Fruit fly (Drosophila melanogaster) whole organism, embryonic: ENCODE data around the gene ss.

ENCODE experiments used
- ATbp ChIP-seq: fragments of 200-800 bp; sonication (Bioruptor generic); optimal IDR thresholded peaks from 2 replicates; lab custom pipeline; 2017; ENCODE audit warnings: missing biosample characterization, mild to moderate bottlenecking, missing genetic modification characterization, missing genetic modification reagents
- CG10959 ChIP-seq: fragments of 200-800 bp; sonication (Bioruptor generic); IDR thresholded peaks from 2 replicates; pipeline ENCODE4 v1.3.6; 2022; ENCODE audit warnings: missing biosample characterization, missing genetic modification characterization
- CG11696 ChIP-seq: fragments of 200-800 bp; sonication (Bioruptor generic); IDR thresholded peaks from 2 replicates; pipeline ENCODE4 v1.3.6; 2022; ENCODE audit warnings: missing biosample characterization, missing genetic modification characterization
- CG12071 ChIP-seq: fragments of 200-800 bp; sonication (Bioruptor generic); optimal IDR thresholded peaks from 3 replicates; lab custom pipeline; 2018; ENCODE audit warnings: missing biosample characterization, mild to moderate bottlenecking, missing genetic modification characterization
- CG12299 ChIP-seq: fragments of 200-800 bp; sonication (Bioruptor generic); optimal IDR thresholded peaks from 2 replicates; lab custom pipeline; 2018; ENCODE audit warnings: missing biosample characterization, mild to moderate bottlenecking, missing genetic modification characterization
- CG14050 ChIP-seq: fragments of 200-800 bp; sonication (Bioruptor generic); IDR thresholded peaks from 3 replicates; pipeline ENCODE4 v1.3.6; 2022; ENCODE audit warnings: missing biosample characterization, missing genetic modification characterization
- CG17359 ChIP-seq: fragments of 200-800 bp; sonication (Bioruptor generic); optimal IDR thresholded peaks from 3 replicates; lab custom pipeline; 2018; ENCODE audit warnings: missing biosample characterization, mild to moderate bottlenecking, missing genetic modification characterization, moderate library complexity
- CG17612 ChIP-seq: fragments of 200-800 bp; sonication (Bioruptor generic); IDR thresholded peaks from 2 replicates; pipeline ENCODE4 v1.3.6; 2022; ENCODE audit warnings: missing biosample characterization, missing genetic modification characterization
- CG30403 ChIP-seq: fragments of 200-800 bp; sonication (Bioruptor generic); optimal IDR thresholded peaks from 3 replicates; lab custom pipeline; 2016; ENCODE audit warnings: missing biosample characterization, missing genetic modification characterization
- CG32767 ChIP-seq: fragments of 200-800 bp; sonication (Bioruptor generic); IDR thresholded peaks from 2 replicates; pipeline ENCODE4 v1.3.6; 2022; ENCODE audit warnings: missing biosample characterization, missing genetic modification characterization
- CG3838 ChIP-seq: fragments of 200-800 bp; sonication (Bioruptor generic); optimal IDR thresholded peaks from 3 replicates; lab custom pipeline; 2016; ENCODE audit warnings: missing biosample characterization, missing genetic modification characterization
- CG4282 ChIP-seq: fragments of 200-800 bp; sonication (Bioruptor generic); optimal IDR thresholded peaks from 2 replicates; lab custom pipeline; 2016; ENCODE audit warnings: missing biosample characterization, missing genetic modification characterization
- CG4730 ChIP-seq: fragments of 200-800 bp; sonication (Bioruptor generic); IDR thresholded peaks from 2 replicates; pipeline ENCODE4 v1.3.6; 2022; ENCODE audit warnings: missing biosample characterization, missing genetic modification characterization
- CG4854 ChIP-seq: fragments of 200-800 bp; sonication (Bioruptor generic); optimal IDR thresholded peaks from 2 replicates; lab custom pipeline; 2016; ENCODE audit warnings: missing biosample characterization, missing genetic modification characterization, inconsistent platforms
- CG5180 ChIP-seq: fragments of 200-800 bp; sonication (Bioruptor generic); optimal IDR thresholded peaks from 3 replicates; lab custom pipeline; 2017; ENCODE audit warnings: missing biosample characterization, missing genetic modification characterization, mild to moderate bottlenecking, moderate library complexity, missing genetic modification reagents
- CG6254 ChIP-seq: fragments of 200-800 bp; sonication (Bioruptor generic); optimal IDR thresholded peaks from 3 replicates; lab custom pipeline; 2017; ENCODE audit warnings: mild to moderate bottlenecking, missing biosample characterization, missing genetic modification reagents, missing genetic modification characterization
- CG6683 ChIP-seq: fragments of 200-800 bp; sonication (Bioruptor generic); optimal IDR thresholded peaks from 2 replicates; lab custom pipeline; 2017; ENCODE audit warnings: missing biosample characterization, mild to moderate bottlenecking, missing genetic modification characterization, missing genetic modification reagents
- CG6689 ChIP-seq: fragments of 200-800 bp; sonication (Bioruptor generic); IDR thresholded peaks from 2 replicates; pipeline ENCODE4 v1.3.6; 2022; ENCODE audit warnings: missing biosample characterization, missing genetic modification characterization
- CG7271 ChIP-seq: fragments of 200-800 bp; sonication (Bioruptor generic); optimal IDR thresholded peaks from 2 replicates; lab custom pipeline; 2018; ENCODE audit warnings: missing biosample characterization, mild to moderate bottlenecking, missing genetic modification characterization, moderate library complexity
- CG7372 ChIP-seq: fragments of 200-800 bp; sonication (Bioruptor generic); IDR thresholded peaks from 2 replicates; pipeline ENCODE4 v1.3.6; 2022; ENCODE audit warnings: missing biosample characterization, missing genetic modification characterization
- CG8359 ChIP-seq: fragments of 200-800 bp; sonication (Bioruptor generic); optimal IDR thresholded peaks from 2 replicates; lab custom pipeline; 2017; ENCODE audit warnings: missing biosample characterization, mild to moderate bottlenecking, missing genetic modification characterization, borderline replicate concordance
- CG8478 ChIP-seq: fragments of >200 bp; optimal IDR thresholded peaks from 2 replicates; lab custom pipeline; 2018
- CG8944 ChIP-seq: fragments of 200-800 bp; sonication (Bioruptor generic); optimal IDR thresholded peaks from 3 replicates; lab custom pipeline; 2016; ENCODE audit warnings: missing biosample characterization, missing genetic modification characterization
- CG9797 ChIP-seq: fragments of 200-800 bp; sonication (Bioruptor generic); optimal IDR thresholded peaks from 3 replicates; lab custom pipeline; 2018; ENCODE audit warnings: missing biosample characterization, mild to moderate bottlenecking, missing genetic modification characterization
- Dip2 ChIP-seq: fragments of 200-800 bp; sonication (Bioruptor generic); IDR thresholded peaks from 2 replicates; pipeline ENCODE4 v1.3.6; 2022; ENCODE audit warnings: missing biosample characterization, missing genetic modification characterization
- Dip3 ChIP-seq: fragments of 200-800 bp; sonication (Bioruptor generic); optimal IDR thresholded peaks from 3 replicates; lab custom pipeline; 2016; ENCODE audit warnings: missing biosample characterization, missing genetic modification characterization
- Fer3 ChIP-seq: fragments of 200-800 bp; sonication (Bioruptor generic); optimal IDR thresholded peaks from 2 replicates; lab custom pipeline; 2018; ENCODE audit warnings: missing biosample characterization, mild to moderate bottlenecking, missing genetic modification characterization, moderate library complexity
- HLH3B ChIP-seq: fragments of 200-800 bp; sonication (Bioruptor generic); IDR thresholded peaks from 2 replicates; pipeline ENCODE4 v1.3.6; 2022; ENCODE audit warnings: missing biosample characterization, missing genetic modification characterization
- Kr ChIP-seq: fragments of 200-800 bp; sonication (Bioruptor generic); optimal IDR thresholded peaks from 2 replicates; lab custom pipeline; 2017; ENCODE audit warnings: missing biosample characterization, mild to moderate bottlenecking, missing genetic modification characterization
- MBD-R2 ChIP-seq: fragments of 200-800 bp; sonication (Bioruptor generic); IDR thresholded peaks from 2 replicates; pipeline ENCODE4 v1.3.6; 2022; ENCODE audit warnings: missing biosample characterization, missing genetic modification characterization
- MTF-1 ChIP-seq: fragments of 200-800 bp; sonication (Bioruptor generic); optimal IDR thresholded peaks from 2 replicates; lab custom pipeline; 2018; ENCODE audit warnings: missing biosample characterization, mild to moderate bottlenecking, missing genetic modification characterization, borderline replicate concordance
- Mrtf ChIP-seq: fragments of 200-800 bp; sonication (Bioruptor generic); IDR thresholded peaks from 3 replicates; pipeline ENCODE4 v1.3.6; 2022; ENCODE audit warnings: missing biosample characterization, missing genetic modification characterization
- Opbp ChIP-seq: fragments of 200-800 bp; sonication (Bioruptor generic); IDR thresholded peaks from 3 replicates; pipeline ENCODE4 v1.3.6; 2022; ENCODE audit warnings: missing biosample characterization, missing genetic modification characterization; ENCODE audit not compliant: partially characterized antibody
- Scr ChIP-seq: fragments of 200-800 bp; sonication (Bioruptor generic); IDR thresholded peaks from 2 replicates; pipeline ENCODE4 v1.3.6; 2022; ENCODE audit warnings: missing biosample characterization, missing genetic modification characterization; ENCODE audit not compliant: partially characterized antibody
- Side ChIP-seq: fragments of 200-800 bp; sonication (Bioruptor generic); optimal IDR thresholded peaks from 2 replicates; lab custom pipeline; 2016; ENCODE audit warnings: missing biosample characterization, missing genetic modification characterization
- Sox102F ChIP-seq: fragments of 200-800 bp; sonication (Bioruptor generic); optimal IDR thresholded peaks from 2 replicates; lab custom pipeline; 2018; ENCODE audit warnings: missing biosample characterization, mild to moderate bottlenecking, missing genetic modification characterization, moderate library complexity
- Usf ChIP-seq: fragments of 200-800 bp; sonication (Bioruptor generic); optimal IDR thresholded peaks from 2 replicates; lab custom pipeline; 2017; ENCODE audit warnings: missing genotype, missing biosample characterization, missing genetic modification characterization
- ara ChIP-seq: fragments of 200-800 bp; sonication (Bioruptor generic); IDR thresholded peaks from 2 replicates; pipeline ENCODE4 v1.3.6; 2022; ENCODE audit warnings: missing biosample characterization, missing genetic modification characterization
- bcd ChIP-seq: fragments of 200-800 bp; sonication (Bioruptor generic); optimal IDR thresholded peaks from 2 replicates; lab custom pipeline; 2017; ENCODE audit warnings: missing biosample characterization, mild to moderate bottlenecking, missing genetic modification characterization
- btn ChIP-seq: fragments of 200-800 bp; sonication (Bioruptor generic); optimal IDR thresholded peaks from 2 replicates; lab custom pipeline; 2016; ENCODE audit warnings: missing biosample characterization, missing genetic modification characterization
- cad ChIP-seq: fragments of >200 bp; optimal IDR thresholded peaks from 2 replicates; lab custom pipeline; 2017; ENCODE audit warnings: missing biosample characterization, missing genetic modification characterization
- croc ChIP-seq: fragments of 200-800 bp; sonication (Bioruptor generic); conservative IDR thresholded peaks from 3 replicates; pipeline ENCODE4 v1.3.6; 2022; ENCODE audit warnings: missing biosample characterization, missing genetic modification characterization
- cwo ChIP-seq: fragments of 200-800 bp; sonication (Bioruptor generic); optimal IDR thresholded peaks from 3 replicates; lab custom pipeline; 2017; ENCODE audit warnings: missing biosample characterization, missing genetic modification characterization, mild to moderate bottlenecking, moderate library complexity, missing genetic modification reagents
- esg ChIP-seq: fragments of 200-800 bp; sonication (Bioruptor generic); conservative IDR thresholded peaks from 2 replicates; pipeline ENCODE4 v1.3.6; 2022; ENCODE audit warnings: missing biosample characterization, missing genetic modification characterization
- grn ChIP-seq: fragments of 200-800 bp; sonication (Bioruptor generic); optimal IDR thresholded peaks from 3 replicates; lab custom pipeline; 2017; ENCODE audit warnings: missing biosample characterization, missing genetic modification characterization
- hth ChIP-seq: fragments of >200 bp; optimal IDR thresholded peaks from 2 replicates; lab custom pipeline; 2017; ENCODE audit warnings: inconsistent platforms
- p53 ChIP-seq: fragments of 200-800 bp; sonication (Bioruptor generic); optimal IDR thresholded peaks from 2 replicates; lab custom pipeline; 2016; ENCODE audit warnings: missing biosample characterization, missing genetic modification characterization
- pb ChIP-seq: fragments of 200-800 bp; sonication (Bioruptor generic); optimal IDR thresholded peaks from 3 replicates; lab custom pipeline; 2016; ENCODE audit warnings: missing biosample characterization, missing genetic modification characterization
- pros ChIP-seq: fragments of 200-800 bp; sonication (Bioruptor generic); optimal IDR thresholded peaks from 3 replicates; lab custom pipeline; 2019; ENCODE audit warnings: missing biosample characterization, mild to moderate bottlenecking, missing genetic modification characterization, moderate library complexity
- slp2 ChIP-seq: fragments of 200-800 bp; sonication (Bioruptor generic); optimal IDR thresholded peaks from 2 replicates; lab custom pipeline; 2016; ENCODE audit warnings: missing biosample characterization, missing genetic modification characterization
- tup ChIP-seq: fragments of 200-800 bp; sonication (Bioruptor generic); optimal IDR thresholded peaks from 2 replicates; lab custom pipeline; 2016; ENCODE audit warnings: missing biosample characterization, mild to moderate bottlenecking, missing genetic modification characterization, moderate library complexity

The ss gene

dm6 chr3R:16355393-16355943 lies 48.0 kb downstream of the ss start (continued):
- no peak for TF ChIP-seq ATbp (GFP tag; lab: Kevin White, UChicago)
- peak; percentile 33 for TF ChIP-seq CG17359 (tag; lab: Kevin White, UChicago)
- no peak for TF ChIP-seq tup
- peak; percentile 1 for TF ChIP-seq Usf (GFP tag; lab: Kevin White, UChicago)
- TF ChIP-seq pb (GFP tag; lab: Kevin White, UChicago): no peak
- TF ChIP-seq Mrtf: no peak; the same call in 2 of the 3 replicates
- no peak for TF ChIP-seq croc (GFP tag; lab: Robert Waterston, UW)
- TF ChIP-seq CG3838 (GFP tag; lab: Kevin White, UChicago): no peak
- TF ChIP-seq CG7372: no peak; the same call in 1 of the 2 replicates
- TF ChIP-seq CG9797 (GFP tag; lab: Kevin White, UChicago): no peak
- TF ChIP-seq p53 (GFP tag; lab: Kevin White, UChicago): no peak
- no peak for TF ChIP-seq cad
- 0 out of 2 replicates have a peak, but pooled peaks have one; percentile 33 for TF ChIP-seq CG6689
- no peak for TF ChIP-seq Dip2 (GFP tag; lab: Robert Waterston, UW)
- peak; percentile 6 for TF ChIP-seq Sox102F
- TF ChIP-seq Opbp: no peak
- TF ChIP-seq cwo (GFP tag; lab: Kevin White, UChicago): peak; percentile 62
- TF ChIP-seq CG6254 (GFP tag; lab: Kevin White, UChicago): no peak
- no peak for TF ChIP-seq grn (GFP tag; lab: Kevin White, UChicago)
- TF ChIP-seq CG7271 (tag; lab: Kevin White, UChicago): no peak
- TF ChIP-seq btn (GFP tag; lab: Kevin White, UChicago): no peak
- TF ChIP-seq CG30403 (GFP tag; lab: Kevin White, UChicago): peak; percentile 10
- TF ChIP-seq Dip3 (GFP tag; lab: Kevin White, UChicago): peak; percentile 37
- TF ChIP-seq CG8359: no peak
- no peak for TF ChIP-seq CG32767
- TF ChIP-seq ara (GFP tag; lab: Robert Waterston, UW): no peak
- TF ChIP-seq Kr (GFP tag; lab: Kevin White, UChicago): no peak
- TF ChIP-seq MTF-1 (GFP tag; lab: Kevin White, UChicago): no peak
- no peak for TF ChIP-seq CG17612 (GFP tag; lab: Robert Waterston, UW)
- TF ChIP-seq Scr (GFP tag; lab: Robert Waterston, UW): no peak
- peak; percentile 43; the same call in 1 of the 2 replicates for TF ChIP-seq MBD-R2
- TF ChIP-seq Side: peak; percentile 10
- peak; percentile 18 for TF ChIP-seq CG4854 (GFP tag; lab: Kevin White, UChicago)
- TF ChIP-seq HLH3B (GFP tag; lab: Robert Waterston, UW): 0 out of 2 replicates have a peak, but pooled peaks have one; percentile 9
- no peak for TF ChIP-seq esg (GFP tag; lab: Robert Waterston, UW)
- TF ChIP-seq CG8944 (GFP tag; lab: Kevin White, UChicago): peak; percentile 26
- TF ChIP-seq CG10959: no peak
- no peak for TF ChIP-seq hth (lab: Kevin White, UChicago)
- no peak for TF ChIP-seq slp2
- TF ChIP-seq CG4282 (GFP tag; lab: Kevin White, UChicago): no peak
- TF ChIP-seq CG11696 (GFP tag; lab: Robert Waterston, UW): 0 out of 2 replicates have a peak, but pooled peaks have one; percentile 45
- TF ChIP-seq CG4730 (GFP tag; lab: Robert Waterston, UW): no peak
- TF ChIP-seq bcd (GFP tag; lab: Kevin White, UChicago): no peak
- TF ChIP-seq CG12071 (GFP tag; lab: Kevin White, UChicago): peak; percentile 47
- peak; percentile 62 for TF ChIP-seq Fer3 (tag; lab: Kevin White, UChicago)
- TF ChIP-seq pros (GFP tag; lab: Kevin White, UChicago): no peak
- TF ChIP-seq CG12299 (tag; lab: Kevin White, UChicago): no peak
- TF ChIP-seq CG6683 (GFP tag; lab: Kevin White, UChicago): no peak
- no peak for TF ChIP-seq CG5180 (GFP tag; lab: Kevin White, UChicago)
- no peak for TF ChIP-seq CG14050 (GFP tag; lab: Robert Waterston, UW)
- no peak for TF ChIP-seq CG8478 (lab: Kevin White, UChicago)
